Worm (Caenorhabditis elegans) whole organism, mixed stage, embryonic: ENCODE results near the gene sulp-3.

Experiments used
- cnd-1 ChIP-seq: fragments of 200-800 bp; sonication (Bioruptor generic); optimal IDR thresholded peaks from 2 replicates; lab custom pipeline; 2018; ENCODE audit warnings: mild to moderate bottlenecking, missing genetic modification characterization, missing compliant biosample characterization
- lin-13 ChIP-seq: fragments of 150-350 bp; optimal IDR thresholded peaks from 2 replicates; lab custom pipeline; 2014; ENCODE audit warnings: missing biosample characterization, missing genetic modification characterization
- lin-32 ChIP-seq: fragments of 200-800 bp; sonication (Bioruptor generic); optimal IDR thresholded peaks from 2 replicates; lab custom pipeline; 2018; ENCODE audit warnings: mild to moderate bottlenecking, missing genetic modification characterization, missing compliant biosample characterization
- lsy-2 ChIP-seq: fragments of 150-350 bp; optimal IDR thresholded peaks from 2 replicates; lab custom pipeline; 2014; ENCODE audit warnings: missing biosample characterization, missing genetic modification characterization
- nhr-12 ChIP-seq: fragments of 150-350 bp; optimal IDR thresholded peaks from 2 replicates; lab custom pipeline; 2014; ENCODE audit warnings: missing biosample characterization, missing genetic modification characterization
- nhr-28 ChIP-seq: fragments of 150-350 bp; optimal IDR thresholded peaks from 2 replicates; lab custom pipeline; 2014; ENCODE audit warnings: missing biosample characterization, missing genetic modification characterization
- nhr-76 ChIP-seq: sonication (generic microtip); optimal IDR thresholded peaks from 2 replicates; lab custom pipeline; 2017; ENCODE audit warnings: missing biosample characterization, missing genetic modification characterization
- pha-4 ChIP-seq: fragments of 150-350 bp; optimal IDR thresholded peaks from 2 replicates; lab custom pipeline; 2018; ENCODE audit warnings: missing biosample characterization, missing genetic modification reagents, missing genetic modification characterization
- snpc-4 ChIP-seq: fragments of 150-350 bp; optimal IDR thresholded peaks from 2 replicates; lab custom pipeline; 2014; ENCODE audit warnings: missing biosample characterization, missing genetic modification characterization
- tbx-8 ChIP-seq: fragments of 200-800 bp; sonication (Bioruptor generic); optimal IDR thresholded peaks from 2 replicates; lab custom pipeline; 2018; ENCODE audit warnings: mild to moderate bottlenecking, missing genetic modification characterization, moderate library complexity, missing compliant biosample characterization
- unc-39 ChIP-seq: fragments of 150-350 bp; optimal IDR thresholded peaks from 2 replicates; lab custom pipeline; 2014; ENCODE audit warnings: missing biosample characterization, missing genetic modification characterization
- unc-62 ChIP-seq: fragments of 150-350 bp; optimal IDR thresholded peaks from 2 replicates; lab custom pipeline; 2014; ENCODE audit warnings: missing biosample characterization, missing genetic modification reagents, missing genetic modification characterization
- zip-8 ChIP-seq: fragments of 150-350 bp; optimal IDR thresholded peaks from 2 replicates; lab custom pipeline; 2014; ENCODE audit warnings: missing biosample characterization, missing genetic modification characterization

ce11 chrX:8392539-8392996 is 15.6 kb downstream of the sulp-3 start, which contains the start of gene wrk-1:
- no peak for TF ChIP-seq lin-13 (tag; lab: Kevin White, UChicago)
- no peak for TF ChIP-seq tbx-8 (GFP tag; lab: Kevin White, UChicago)
- no peak for TF ChIP-seq snpc-4 (tag; lab: Kevin White, UChicago)
- no peak for TF ChIP-seq nhr-12 (tag; lab: Kevin White, UChicago)
- TF ChIP-seq pha-4, result no peak
- TF ChIP-seq lin-32 (GFP tag; lab: Kevin White, UChicago), result no peak
- TF ChIP-seq zip-8 (tag; lab: Kevin White, UChicago), result no peak
- no peak for TF ChIP-seq nhr-28
- TF ChIP-seq lsy-2, result no peak
- no peak for TF ChIP-seq nhr-76
- TF ChIP-seq unc-39 (tag; lab: Kevin White, UChicago), result no peak
- TF ChIP-seq unc-62 (GFP tag; lab: Kevin White, UChicago), result no peak
- TF ChIP-seq cnd-1 (tag; lab: Kevin White, UChicago), result no peak
